Worm (Caenorhabditis elegans): ENCODE measurements around the gene nlp-45.
A peak's percentile ranks its signal among the peaks of the same experiment; 100 is the strongest.

nlp-45 gene

DNA sequence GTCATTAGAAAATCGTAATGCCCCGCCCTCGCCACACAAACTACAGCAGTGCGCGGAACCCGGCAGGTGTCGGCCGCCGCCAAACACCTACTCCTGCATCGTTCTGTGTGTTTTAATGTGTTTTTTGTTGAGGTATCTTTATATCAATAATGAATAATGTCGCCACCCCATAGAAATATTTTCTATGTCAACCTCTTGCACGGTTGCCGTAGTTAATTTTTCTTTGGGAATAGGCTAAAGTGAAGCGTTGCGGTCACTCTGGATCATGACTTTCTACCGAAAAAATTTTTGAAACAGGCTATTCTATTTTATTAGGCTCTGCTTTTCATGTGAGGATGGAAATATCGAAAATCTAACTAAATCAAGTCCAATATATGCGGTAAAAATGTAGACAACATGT lies 9.2 kb downstream of the nlp-45 start (continued):
- TF ChIP-seq ceh-82 (tag; optimal IDR thresholded peaks at IDR 0.05) (no peak), peb-1 (tag; optimal IDR thresholded peaks at IDR 0.05) (no peak), mab-5 (tag; optimal IDR thresholded peaks at IDR 0.05) (no peak)

DNA sequence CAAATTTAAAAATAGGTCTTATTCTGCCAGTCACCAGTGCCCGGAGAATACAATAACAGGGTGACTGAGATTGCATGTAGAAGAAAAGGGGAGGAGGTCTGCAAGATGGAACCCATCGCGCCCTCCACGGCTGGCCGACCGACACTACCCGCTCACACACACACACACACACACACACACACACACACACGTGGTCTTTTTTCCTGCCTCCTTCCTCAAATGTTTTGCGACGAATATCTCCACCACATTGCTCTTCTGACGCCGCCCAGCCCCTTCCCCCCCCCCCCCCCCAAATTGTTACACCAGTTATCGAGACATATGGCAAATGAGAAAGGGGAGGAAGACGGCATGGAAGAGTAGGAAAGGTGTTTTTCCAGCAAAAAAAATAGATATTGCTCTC lies 16.4 kb downstream of the nlp-45 start:
- no peak for TF ChIP-seq egl-27 (tag; optimal IDR thresholded peaks at IDR 0.05)
- no peak for TF ChIP-seq lin-11 (tag; optimal IDR thresholded peaks at IDR 0.05)
- TF ChIP-seq ztf-1 (GFP tag; conservative IDR thresholded peaks at IDR 0.05), result no peak
- no peak for TF ChIP-seq snpc-4 (tag; optimal IDR thresholded peaks at IDR 0.05)
- TF ChIP-seq sma-3 (GFP tag; optimal IDR thresholded peaks at IDR 0.05), result no peak
- TF ChIP-seq nhr-129 (tag; optimal IDR thresholded peaks at IDR 0.05), result peak; percentile 18
- no peak for TF ChIP-seq lin-13 (GFP tag; optimal IDR thresholded peaks at IDR 0.05)
- TF ChIP-seq nhr-6 (tag; optimal IDR thresholded peaks at IDR 0.05), result no peak
- no peak for TF ChIP-seq nhr-21 (tag; optimal IDR thresholded peaks at IDR 0.05)
- TF ChIP-seq R02D3.7 (tag; optimal IDR thresholded peaks at IDR 0.05), result no peak
- no peak for TF ChIP-seq alr-1 (tag; optimal IDR thresholded peaks at IDR 0.05)
- no peak for TF ChIP-seq crh-2 (tag; optimal IDR thresholded peaks at IDR 0.05)
- no peak for TF ChIP-seq dmd-4 (tag; optimal IDR thresholded peaks at IDR 0.05)
- TF ChIP-seq sma-9 (GFP tag; optimal IDR thresholded peaks at IDR 0.05), result peak; percentile 38
- no peak for TF ChIP-seq sma-9 (tag; optimal IDR thresholded peaks at IDR 0.05)

DNA sequence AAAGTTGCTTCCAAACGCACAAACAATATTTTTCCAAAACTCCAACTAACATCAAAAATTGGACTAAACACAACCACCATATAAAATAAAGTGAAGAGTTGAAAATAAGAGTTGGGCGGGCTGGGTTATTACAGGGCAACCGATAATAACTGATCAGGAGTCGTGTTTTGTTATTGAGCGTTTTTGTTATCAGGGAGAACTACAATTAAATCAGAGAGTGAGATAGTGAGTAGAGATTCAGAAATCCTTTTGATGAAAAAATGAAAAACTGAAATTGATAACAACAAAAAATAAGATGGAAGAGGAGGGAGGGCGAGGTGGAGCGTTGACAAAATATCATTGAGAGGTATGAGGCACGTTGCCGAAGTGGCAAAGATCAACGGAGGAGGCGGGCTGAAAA lies 17.6 kb downstream of the nlp-45 start:
- TF ChIP-seq aly-2 (tag; optimal IDR thresholded peaks at IDR 0.05), result no peak
- no peak for TF ChIP-seq ceh-16 (tag; optimal IDR thresholded peaks at IDR 0.05)
- no peak for TF ChIP-seq nhr-12 (tag; optimal IDR thresholded peaks at IDR 0.05)
- no peak for TF ChIP-seq nhr-10 (tag; optimal IDR thresholded peaks at IDR 0.05)
- TF ChIP-seq gmeb-1 (tag; optimal IDR thresholded peaks at IDR 0.05), result no peak
- no peak for TF ChIP-seq crh-2 (tag; optimal IDR thresholded peaks at IDR 0.05)
- TF ChIP-seq sma-9 (GFP tag; optimal IDR thresholded peaks at IDR 0.05), result no peak
- TF ChIP-seq sma-9 (tag; optimal IDR thresholded peaks at IDR 0.05), result no peak
- TF ChIP-seq ama-1 (optimal IDR thresholded peaks at IDR 0.05), result no peak
- TF ChIP-seq sma-3 (GFP tag; optimal IDR thresholded peaks at IDR 0.05), result no peak
- TF ChIP-seq unc-39 (tag; optimal IDR thresholded peaks at IDR 0.05), result no peak
- no peak for TF ChIP-seq lin-39 (tag; optimal IDR thresholded peaks at IDR 0.05)
- no peak for TF ChIP-seq peb-1 (tag; optimal IDR thresholded peaks at IDR 0.05)
- no peak for TF ChIP-seq sem-4 (tag; optimal IDR thresholded peaks at IDR 0.05)
- TF ChIP-seq egl-27 (tag; optimal IDR thresholded peaks at IDR 0.05), result no peak
- TF ChIP-seq mab-5 (tag; optimal IDR thresholded peaks at IDR 0.05), result no peak
- TF ChIP-seq snpc-4 (tag; optimal IDR thresholded peaks at IDR 0.05), result no peak
- TF ChIP-seq nhr-77 (tag; optimal IDR thresholded peaks at IDR 0.05), result no peak
- no peak for TF ChIP-seq ceh-82 (tag; optimal IDR thresholded peaks at IDR 0.05)
- no peak for TF ChIP-seq lin-13 (GFP tag; optimal IDR thresholded peaks at IDR 0.05)
- TF ChIP-seq nhr-23 (tag; optimal IDR thresholded peaks at IDR 0.05), result no peak

DNA sequence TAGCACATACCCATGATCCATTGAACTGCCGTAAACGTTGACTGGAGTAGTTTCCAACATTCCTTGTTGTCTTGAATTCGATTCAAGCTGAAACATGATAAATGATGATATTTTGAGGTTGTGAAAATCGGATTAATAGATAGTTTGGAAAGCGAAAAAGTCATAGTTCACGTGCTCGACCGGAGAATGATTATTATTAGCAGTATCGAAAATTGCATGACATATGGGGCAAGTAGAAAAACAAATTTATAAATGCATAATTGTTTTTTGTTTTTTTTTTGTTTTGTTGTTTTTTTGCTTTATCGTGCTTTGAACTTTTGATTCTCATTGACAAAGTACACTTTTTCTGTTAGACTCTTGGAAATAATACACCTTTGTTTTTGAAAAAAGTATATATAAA lies 18.9 kb downstream of the nlp-45 start, which contains the start of gene aakg-4:
TSS of gene aakg-4 (minus strand) at position 101 of the 400 bp plus-strand sequence.
- TF ChIP-seq skn-1 (tag; optimal IDR thresholded peaks at IDR 0.05) (no peak), lsy-2 (tag; optimal IDR thresholded peaks at IDR 0.05) (no peak), C34F6.9 (tag; optimal IDR thresholded peaks at IDR 0.05) (no peak), dmd-4 (tag; optimal IDR thresholded peaks at IDR 0.05) (no peak), nhr-21 (tag; optimal IDR thresholded peaks at IDR 0.05) (no peak), ztf-4 (tag; optimal IDR thresholded peaks at IDR 0.05) (no peak), ama-1 (optimal IDR thresholded peaks at IDR 0.05) (no peak), mab-5 (tag; optimal IDR thresholded peaks at IDR 0.05) (no peak), lin-39 (tag; optimal IDR thresholded peaks at IDR 0.05) (no peak), egl-27 (tag; optimal IDR thresholded peaks at IDR 0.05) (no peak), sma-9 (GFP tag; optimal IDR thresholded peaks at IDR 0.05) (no peak), sma-9 (tag; optimal IDR thresholded peaks at IDR 0.05) (no peak), snpc-4 (tag; optimal IDR thresholded peaks at IDR 0.05) (no peak), Y55F3AM.14 (GFP tag; optimal IDR thresholded peaks at IDR 0.05) (no peak), nhr-11 (tag; optimal IDR thresholded peaks at IDR 0.05) (no peak), elt-1 (tag; optimal IDR thresholded peaks at IDR 0.05) (no peak), mdl-1 (tag; optimal IDR thresholded peaks at IDR 0.05) (no peak)

DNA sequence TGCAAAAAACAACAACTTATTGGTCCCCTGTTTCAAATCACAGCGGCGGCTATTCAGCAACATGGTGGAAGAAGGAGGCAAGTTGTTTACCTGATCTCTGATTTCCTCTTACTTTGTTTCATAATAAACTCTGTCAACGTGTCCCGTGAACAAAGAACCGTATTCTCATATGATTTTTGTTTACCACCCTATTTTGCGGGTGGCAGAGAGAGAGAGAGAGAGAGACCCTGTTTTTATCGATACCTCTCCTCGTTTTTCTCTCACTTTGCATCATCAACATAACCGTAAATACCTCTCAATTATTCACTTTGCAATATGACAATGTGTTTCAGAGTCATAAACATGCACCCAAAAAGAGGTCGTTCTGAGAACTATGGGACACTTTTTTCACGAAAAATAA lies 20.6 kb downstream of the nlp-45 start:
- TF ChIP-seq lin-39 (tag; optimal IDR thresholded peaks at IDR 0.05) (no peak), C34F6.9 (tag; optimal IDR thresholded peaks at IDR 0.05) (no peak), nhr-129 (tag; optimal IDR thresholded peaks at IDR 0.05) (peak; percentile 86), F13H6.1 (tag; optimal IDR thresholded peaks at IDR 0.05) (peak; percentile 8), nhr-11 (tag; optimal IDR thresholded peaks at IDR 0.05) (no peak), sma-3 (GFP tag; optimal IDR thresholded peaks at IDR 0.05) (peak; percentile 14), gmeb-1 (tag; optimal IDR thresholded peaks at IDR 0.05) (peak; percentile 10), crh-2 (tag; optimal IDR thresholded peaks at IDR 0.05) (peak; percentile 34)

Measured in whole organism, L2 larva.